Fruit fly (Drosophila melanogaster): ENCODE results near the gene Graf.

Graf gene

DNA sequence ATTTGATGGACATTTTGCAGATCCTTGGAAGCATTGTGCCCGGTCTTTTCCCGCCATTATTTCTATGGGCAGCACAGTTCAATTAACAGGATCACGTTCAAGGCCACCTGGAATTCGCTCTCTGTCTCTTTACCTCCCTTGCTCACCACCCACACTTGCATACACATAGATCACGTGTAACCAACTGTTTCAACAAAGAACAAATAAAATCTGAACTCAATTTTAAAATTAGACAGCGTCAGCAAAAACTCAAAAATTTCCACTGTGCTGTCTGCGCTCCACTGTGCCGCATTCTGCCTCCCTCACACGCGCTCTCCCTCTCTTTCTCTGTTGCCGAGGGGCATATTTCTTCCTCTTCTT lies 50.9 kb downstream of the Graf start (continued):
- TF ChIP-seq CG6683 (GFP tag; optimal IDR thresholded peaks at IDR 0.05), result no peak
- peak; percentile 34; the same call in 1 of the 2 replicates for TF ChIP-seq CG32532 (GFP tag; IDR thresholded peaks at IDR 0.05)
- no peak for TF ChIP-seq CG9876 (GFP tag; optimal IDR thresholded peaks at IDR 0.05)
- no peak for TF ChIP-seq inv (GFP tag; IDR thresholded peaks at IDR 0.05; ENCODE audit: partially characterized antibody)
- peak; percentile 13 for TF ChIP-seq Fer1 (GFP tag; optimal IDR thresholded peaks at IDR 0.05)
- no peak for TF ChIP-seq Dad (GFP tag; optimal IDR thresholded peaks at IDR 0.05)
- TF ChIP-seq fd64A (GFP tag; optimal IDR thresholded peaks at IDR 0.05), result no peak
- no peak for TF ChIP-seq Stat92E (GFP tag; optimal IDR thresholded peaks at IDR 0.05)
- TF ChIP-seq da (GFP tag; optimal IDR thresholded peaks at IDR 0.05), result no peak
- TF ChIP-seq CG3847 (GFP tag; IDR thresholded peaks at IDR 0.05), result 0 out of 2 replicates have a peak, but pooled peaks have one; percentile 6
- TF ChIP-seq CG15514 (GFP tag; optimal IDR thresholded peaks at IDR 0.05), result no peak
- TF ChIP-seq Atf-2 (GFP tag; optimal IDR thresholded peaks at IDR 0.05), result no peak
- no peak for TF ChIP-seq onecut (GFP tag; IDR thresholded peaks at IDR 0.05)
- peak; percentile 64 for TF ChIP-seq Rfx (GFP tag; IDR thresholded peaks at IDR 0.05)
- TF ChIP-seq bcd (GFP tag; optimal IDR thresholded peaks at IDR 0.05), result peak; percentile 19
- TF ChIP-seq lilli (GFP tag; optimal IDR thresholded peaks at IDR 0.05), result peak; percentile 9
- TF ChIP-seq CG11696 (GFP tag; IDR thresholded peaks at IDR 0.05), result 0 out of 2 replicates have a peak, but pooled peaks have one; percentile 32
- peak; percentile 2 for TF ChIP-seq CG12219 (GFP tag; optimal IDR thresholded peaks at IDR 0.05)
- TF ChIP-seq CG10959 (GFP tag; IDR thresholded peaks at IDR 0.05), result no peak
- no peak for TF ChIP-seq CG7786 (GFP tag; optimal IDR thresholded peaks at IDR 0.05)
- peak; percentile 15 for TF ChIP-seq CG12071 (GFP tag; optimal IDR thresholded peaks at IDR 0.05)
- peak; percentile 80 for TF ChIP-seq Med (GFP tag)
- TF ChIP-seq E2f1 (GFP tag; IDR thresholded peaks at IDR 0.05), result peak; percentile 33; the same call in 1 of the 2 replicates
- TF ChIP-seq sob (GFP tag; IDR thresholded peaks at IDR 0.05), result 0 out of 2 replicates have a peak, but pooled peaks have one; percentile 31
- TF ChIP-seq nom (GFP tag; optimal IDR thresholded peaks at IDR 0.05), result no peak
- TF ChIP-seq CG8359 (GFP tag; optimal IDR thresholded peaks at IDR 0.05; ENCODE audit: borderline replicate concordance), result no peak
- TF ChIP-seq CG13624 (GFP tag; optimal IDR thresholded peaks at IDR 0.05), result no peak
- TF ChIP-seq CG14441 (GFP tag; IDR thresholded peaks at IDR 0.05), result peak; percentile 39; the same call in 1 of the 2 replicates
- no peak for TF ChIP-seq jing (GFP tag; optimal IDR thresholded peaks at IDR 0.05)
- no peak for TF ChIP-seq pan (optimal IDR thresholded peaks at IDR 0.05)
- peak in 1 of 2 experiments; percentile 28 for TF ChIP-seq pan (GFP tag; optimal IDR thresholded peaks at IDR 0.05 in 1 of 2, IDR thresholded peaks at IDR 0.05 in 1 of 2)
- TF ChIP-seq CG10274 (GFP tag; optimal IDR thresholded peaks at IDR 0.05), result peak; percentile 12
- TF ChIP-seq CG11247 (GFP tag; IDR thresholded peaks at IDR 0.05), result 0 out of 2 replicates have a peak, but pooled peaks have one; percentile 5
- 0 out of 3 replicates have a peak, but pooled peaks have one; percentile 12 for TF ChIP-seq CG2199 (GFP tag; IDR thresholded peaks at IDR 0.05)
- TF ChIP-seq Hand (GFP tag; optimal IDR thresholded peaks at IDR 0.05), result no peak
- TF ChIP-seq CG3995 (GFP tag; optimal IDR thresholded peaks at IDR 0.05), result no peak
- TF ChIP-seq Eip74EF (GFP tag; optimal IDR thresholded peaks at IDR 0.05), result no peak
- peak; percentile 8 for TF ChIP-seq phol (tag; optimal IDR thresholded peaks at IDR 0.05)
- TF ChIP-seq sens (GFP tag), result peak; percentile 68
- no peak for TF ChIP-seq Hr3 (GFP tag; optimal IDR thresholded peaks at IDR 0.05)
- peak; percentile 56 for TF ChIP-seq CG15601 (tag; optimal IDR thresholded peaks at IDR 0.05)
- TF ChIP-seq ara (GFP tag; IDR thresholded peaks at IDR 0.05), result 0 out of 2 replicates have a peak, but pooled peaks have one; percentile 22
- TF ChIP-seq CG9609 (GFP tag; optimal IDR thresholded peaks at IDR 0.05), result peak; percentile 4
- 0 out of 3 replicates have a peak, but pooled peaks have one; percentile 10 for TF ChIP-seq dysf (GFP tag; IDR thresholded peaks at IDR 0.05)
- no peak for TF ChIP-seq Dll (GFP tag; IDR thresholded peaks at IDR 0.05; ENCODE audit: partially characterized antibody)
- no peak for TF ChIP-seq Mad (GFP tag; optimal IDR thresholded peaks at IDR 0.05)
- TF ChIP-seq slbo (GFP tag; IDR thresholded peaks at IDR 0.05), result peak; percentile 51; the same call in 1 of the 2 replicates
- TF ChIP-seq lov (optimal IDR thresholded peaks at IDR 0.05), result no peak
- TF ChIP-seq lov (GFP tag; IDR thresholded peaks at IDR 0.05), result no peak
- peak; percentile 84 for TF ChIP-seq CG1832 (GFP tag; optimal IDR thresholded peaks at IDR 0.05)
- TF ChIP-seq CG8388 (GFP tag; optimal IDR thresholded peaks at IDR 0.05), result no peak
